Worm (Caenorhabditis elegans) whole organism, mixed stage, embryonic: ENCODE results near the gene cutl-21.

Experiments used
- ceh-83 ChIP-seq: fragments of 200-800 bp; sonication (Bioruptor generic); optimal IDR thresholded peaks from 2 replicates; lab custom pipeline; 2018; ENCODE audit warnings: mild to moderate bottlenecking, missing genetic modification characterization, missing compliant biosample characterization
- ces-1 ChIP-seq: fragments of 150-350 bp; optimal IDR thresholded peaks from 2 replicates; lab custom pipeline; 2014; ENCODE audit warnings: missing biosample characterization, missing genetic modification reagents, missing genetic modification characterization
- cnd-1 ChIP-seq: fragments of 200-800 bp; sonication (Bioruptor generic); optimal IDR thresholded peaks from 2 replicates; lab custom pipeline; 2018; ENCODE audit warnings: mild to moderate bottlenecking, missing genetic modification characterization, missing compliant biosample characterization
- elt-1 ChIP-seq: sonication (generic microtip); optimal IDR thresholded peaks from 2 replicates; lab custom pipeline; 2017; ENCODE audit warnings: missing genetic modification characterization, mild to moderate bottlenecking, missing compliant biosample characterization, antibody characterized with exemption, moderate library complexity, borderline replicate concordance; ENCODE audit not compliant: insufficient read depth
- hlh-1 ChIP-seq: fragments of 150-350 bp; optimal IDR thresholded peaks from 2 replicates; lab custom pipeline; 2014; ENCODE audit warnings: missing biosample characterization, missing genetic modification reagents, missing genetic modification characterization
- lsy-2 ChIP-seq: fragments of 150-350 bp; optimal IDR thresholded peaks from 2 replicates; lab custom pipeline; 2014; ENCODE audit warnings: missing biosample characterization, missing genetic modification characterization
- nhr-12 ChIP-seq: fragments of 150-350 bp; optimal IDR thresholded peaks from 2 replicates; lab custom pipeline; 2014; ENCODE audit warnings: missing biosample characterization, missing genetic modification characterization
- nhr-237 ChIP-seq: fragments of 150-350 bp; optimal IDR thresholded peaks from 2 replicates; lab custom pipeline; 2014; ENCODE audit warnings: missing biosample characterization, missing genetic modification characterization
- nhr-28 ChIP-seq: fragments of 150-350 bp; optimal IDR thresholded peaks from 2 replicates; lab custom pipeline; 2014; ENCODE audit warnings: missing biosample characterization, missing genetic modification characterization
- nhr-76 ChIP-seq: sonication (generic microtip); optimal IDR thresholded peaks from 2 replicates; lab custom pipeline; 2017; ENCODE audit warnings: missing biosample characterization, missing genetic modification characterization
- pha-4 ChIP-seq: fragments of 150-350 bp; optimal IDR thresholded peaks from 2 replicates; lab custom pipeline; 2018; ENCODE audit warnings: missing biosample characterization, missing genetic modification reagents, missing genetic modification characterization
- unc-62 ChIP-seq: fragments of 150-350 bp; optimal IDR thresholded peaks from 2 replicates; lab custom pipeline; 2014; ENCODE audit warnings: missing biosample characterization, missing genetic modification reagents, missing genetic modification characterization
- ztf-11 ChIP-seq: fragments of 150-350 bp; optimal IDR thresholded peaks from 2 replicates; lab custom pipeline; 2014; ENCODE audit warnings: missing biosample characterization, missing genetic modification characterization

DNA sequence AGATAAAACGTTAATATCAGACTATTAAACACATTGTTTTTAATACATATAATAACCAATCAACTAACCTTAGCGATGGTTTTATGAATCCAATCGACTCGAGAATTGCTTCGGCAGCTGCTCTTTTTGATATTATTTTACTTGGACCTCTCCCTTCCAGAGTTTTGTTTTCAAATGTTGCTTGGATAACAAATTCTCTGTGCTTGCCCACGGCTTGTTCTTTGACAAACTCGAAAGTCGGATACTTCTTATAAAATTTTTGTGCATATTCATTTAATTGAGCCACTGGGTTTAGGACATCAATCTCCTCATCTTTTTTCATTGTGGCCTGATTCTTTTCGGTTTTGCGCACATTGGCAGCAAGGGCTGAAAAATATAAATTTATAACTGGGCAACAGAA lies 20.9 kb downstream of the cutl-21 start, which contains the start of gene F55A4.3:
- TF ChIP-seq nhr-12 (tag; lab: Kevin White, UChicago) (no peak), nhr-76 (tag; lab: Kevin White, UChicago) (no peak), nhr-28 (no peak), ztf-11 (tag; lab: Kevin White, UChicago) (no peak), nhr-237 (tag; lab: Kevin White, UChicago) (no peak), unc-62 (GFP tag; lab: Kevin White, UChicago) (no peak), hlh-1 (tag; lab: Kevin White, UChicago) (no peak), ceh-83 (GFP tag; lab: Kevin White, UChicago) (no peak), cnd-1 (tag; lab: Kevin White, UChicago) (no peak), pha-4 (tag; lab: Kevin White, UChicago) (no peak), lsy-2 (tag; lab: Kevin White, UChicago) (no peak), ces-1 (no peak), elt-1 (no peak)
